Worm (Caenorhabditis elegans) whole organism, early embryonic: Measurements from ENCODE around the gene ZK1240.8.

Experiments used
- B0310.2 ChIP-seq: sonication (generic microtip); optimal IDR thresholded peaks from 2 replicates; lab custom pipeline; 2016; ENCODE audit warnings: mild to moderate bottlenecking, missing genetic modification characterization, missing compliant biosample characterization
- ama-1 ChIP-seq: fragments of 150-350 bp; optimal IDR thresholded peaks from 2 replicates; lab custom pipeline; 2014
- ceh-13 ChIP-seq: fragments of 200-800 bp; sonication (Bioruptor generic); optimal IDR thresholded peaks from 2 replicates; lab custom pipeline; 2018; ENCODE audit warnings: mild to moderate bottlenecking, missing genetic modification characterization, missing compliant biosample characterization
- hmbx-1 ChIP-seq: sonication (generic microtip); optimal IDR thresholded peaks from 2 replicates; lab custom pipeline; 2016; ENCODE audit warnings: mild to moderate bottlenecking, missing genetic modification characterization, missing compliant biosample characterization

- TF ChIP-seq ama-1 (lab: Kevin White, UChicago) (no peak), B0310.2 (no peak), ceh-13 (GFP tag; lab: Kevin White, UChicago) (no peak), hmbx-1 (tag; lab: Kevin White, UChicago) (no peak)
Observed at ce11 chrII:2322857-2323518, 5.9 kb downstream of the ZK1240.8 start, which contains the start of the genes ZK1240.6 and ZK1240.2.
